Worm (Caenorhabditis elegans) whole organism, young adult: ENCODE data around the gene K07F5.8.

Experiments
- B0261.1 ChIP-seq: sonication (generic microtip); optimal IDR thresholded peaks from 2 replicates; lab custom pipeline; 2016; ENCODE audit warnings: mild to moderate bottlenecking, missing genetic modification characterization, moderate library complexity, missing compliant biosample characterization
- Y79H2A.3 ChIP-seq: fragments of 200-800 bp; sonication (Bioruptor generic); conservative IDR thresholded peaks from 2 replicates; pipeline ENCODE4 v1.3.6; 2022; ENCODE audit warnings: missing genetic modification reagents, missing genetic modification characterization, missing compliant biosample characterization
- ceh-40 ChIP-seq: fragments of 200-800 bp; sonication (Bioruptor generic); IDR thresholded peaks from 2 replicates; pipeline ENCODE4 v1.3.6; 2022; ENCODE audit warnings: missing genetic modification characterization, missing compliant biosample characterization
- hlh-26 ChIP-seq: fragments of 200-800 bp; sonication (Bioruptor generic); conservative IDR thresholded peaks from 2 replicates; pipeline ENCODE4 v1.3.6; 2022; ENCODE audit warnings: missing genetic modification reagents, missing genetic modification characterization, missing compliant biosample characterization
- snpc-3.4 ChIP-seq: sonication (generic microtip); optimal IDR thresholded peaks from 2 replicates; lab custom pipeline; 2017; ENCODE audit warnings: missing genetic modification characterization, mild to moderate bottlenecking, missing compliant biosample characterization, antibody characterized with exemption, moderate library complexity, missing genotype, missing genetic modification reagents
- snpc-4 ChIP-seq, 5 experiments: fragments of 150-350 bp in 1 of 5; sonication (generic microtip) in 4 of 5; optimal IDR thresholded peaks; 2 replicates each; lab custom pipeline; 2014 to 2018; ENCODE audit warnings: missing genetic modification characterization in 5 of 5, missing biosample characterization in 3 of 5, antibody characterized with exemption in 2 of 5, mild to moderate bottlenecking in 2 of 5, missing compliant biosample characterization in 2 of 5, missing genotype in 2 of 5, moderate library complexity in 2 of 5, missing genetic modification reagents in 1 of 5
- unc-130 ChIP-seq: sonication (generic microtip); optimal IDR thresholded peaks from 2 replicates; lab custom pipeline; 2016; ENCODE audit warnings: missing genetic modification reagents, missing genetic modification characterization, missing compliant biosample characterization

- TF ChIP-seq ceh-40 (GFP tag; lab: Robert Waterston, UW) (no peak), Y79H2A.3 (GFP tag; lab: Robert Waterston, UW) (no peak), snpc-4 (GFP tag; optimal IDR thresholded peaks at IDR 0.05; lab: Kevin White, UChicago) (no peak), snpc-4 (tag; optimal IDR thresholded peaks at IDR 0.05; lab: Kevin White, UChicago) (no peak), B0261.1 (no peak), unc-130 (GFP tag; lab: Kevin White, UChicago) (no peak), snpc-3.4 (tag; lab: Kevin White, UChicago) (no peak), hlh-26 (GFP tag; lab: Robert Waterston, UW) (no peak)
Observed at ce11 chrIV:9836317-9836716, 13.2 kb downstream of the K07F5.8 start, which contains the start of gene msp-81.
